Fruit fly (Drosophila melanogaster): ENCODE measurements around the gene Cpr67Fb.
A peak's percentile ranks its signal among the peaks of the same experiment; 100 is the strongest.

- TF ChIP-seq Ets21C (GFP tag; optimal IDR thresholded peaks at IDR 0.05) (no peak), net (GFP tag; optimal IDR thresholded peaks at IDR 0.05) (no peak), Smox (GFP tag; optimal IDR thresholded peaks at IDR 0.05) (no peak), Blimp-1 (GFP tag; optimal IDR thresholded peaks at IDR 0.05) (no peak), CG16779 (tag; optimal IDR thresholded peaks at IDR 0.05) (no peak), CG31627 (GFP tag; optimal IDR thresholded peaks at IDR 0.05) (peak; percentile 17), CG7368 (GFP tag; optimal IDR thresholded peaks at IDR 0.05) (no peak), Hr4 (GFP tag; optimal IDR thresholded peaks at IDR 0.05) (no peak), dsx (GFP tag; optimal IDR thresholded peaks at IDR 0.05; ENCODE audit: poor library complexity, severe bottlenecking) (no peak), OdsH (GFP tag; optimal IDR thresholded peaks at IDR 0.05) (no peak), CG32006 (GFP tag; optimal IDR thresholded peaks at IDR 0.05) (no peak)
Observed at dm6 chr3L:10866633-10867379, 27.2 kb upstream of the Cpr67Fb start.

Data from whole organism, prepupa.